Worm (Caenorhabditis elegans) whole organism, L4 larva: ENCODE data around the gene pgap-1.

Source experiments
- R02D3.7 ChIP-seq: fragments of 150-350 bp; sonication (generic microtip); optimal IDR thresholded peaks from 3 replicates; lab custom pipeline; 2014; ENCODE audit warnings: missing biosample characterization, missing genetic modification characterization
- Y48G9A.11 ChIP-seq: fragments of 200-800 bp; sonication (Bioruptor generic); IDR thresholded peaks from 2 replicates; pipeline ENCODE4 v1.3.6; 2022; ENCODE audit warnings: missing genetic modification reagents, missing genetic modification characterization, missing compliant biosample characterization
- Y5F2A.4 ChIP-seq: fragments of 200-800 bp; sonication (Bioruptor generic); optimal IDR thresholded peaks from 2 replicates; lab custom pipeline; 2018; ENCODE audit warnings: mild to moderate bottlenecking, missing genetic modification characterization, missing compliant biosample characterization
- aha-1 ChIP-seq: fragments of 150-350 bp; peaks from one replicate; lab custom pipeline; 2014; ENCODE audit warnings: missing biosample characterization, missing genetic modification characterization
- aly-2 ChIP-seq: sonication (generic microtip); optimal IDR thresholded peaks from 2 replicates; lab custom pipeline; 2018; ENCODE audit warnings: missing biosample characterization, missing genetic modification characterization
- ceh-20 ChIP-seq: fragments of 200-800 bp; sonication (Bioruptor generic); IDR thresholded peaks from 2 replicates; pipeline ENCODE4 v1.3.6; 2022; ENCODE audit warnings: missing genetic modification reagents, missing genetic modification characterization, missing compliant biosample characterization
- ceh-62 ChIP-seq: sonication (generic microtip); optimal IDR thresholded peaks from 2 replicates; lab custom pipeline; 2017; ENCODE audit warnings: missing biosample characterization, missing genetic modification characterization
- daf-16 ChIP-seq, 3 experiments: sonication (generic microtip); optimal IDR thresholded peaks; 2 replicates each; lab custom pipeline; 2016 to 2017; ENCODE audit warnings: missing genetic modification characterization in 3 of 3, missing genetic modification reagents in 3 of 3, mild to moderate bottlenecking in 2 of 3, missing compliant biosample characterization in 2 of 3, missing biosample characterization in 1 of 3, moderate library complexity in 1 of 3
- dve-1 ChIP-seq: sonication (generic microtip); optimal IDR thresholded peaks from 2 replicates; lab custom pipeline; 2017; ENCODE audit warnings: antibody characterized with exemption, mild to moderate bottlenecking, missing genetic modification characterization, missing compliant biosample characterization; ENCODE audit not compliant: insufficient read depth
- hif-1 ChIP-seq, 2 experiments: sonication (generic microtip); optimal IDR thresholded peaks; 2 replicates each; lab custom pipeline; 2016 to 2017; ENCODE audit warnings: missing compliant biosample characterization in 2 of 2, missing genetic modification characterization in 2 of 2, missing genetic modification reagents in 2 of 2, missing genotype in 2 of 2, mild to moderate bottlenecking in 1 of 2
- hlh-11 ChIP-seq: fragments of 200-800 bp; sonication (Bioruptor generic); optimal IDR thresholded peaks from 2 replicates; lab custom pipeline; 2018; ENCODE audit warnings: mild to moderate bottlenecking, missing genetic modification characterization, missing compliant biosample characterization
- mdl-1 ChIP-seq, 2 experiments: fragments of 150-350 bp in 1 of 2; sonication (generic microtip) in 1 of 2; optimal IDR thresholded peaks; 2 replicates each; lab custom pipeline; 2014 to 2017; ENCODE audit warnings: missing biosample characterization in 2 of 2, missing genetic modification characterization in 2 of 2
- mxl-3 ChIP-seq: fragments of 200-800 bp; sonication (Bioruptor generic); optimal IDR thresholded peaks from 2 replicates; lab custom pipeline; 2018; ENCODE audit warnings: mild to moderate bottlenecking, missing genetic modification characterization, missing compliant biosample characterization
- nhr-25 ChIP-seq: sonication (generic microtip); optimal IDR thresholded peaks from 2 replicates; lab custom pipeline; 2017; ENCODE audit warnings: missing genetic modification characterization, mild to moderate bottlenecking, missing compliant biosample characterization, antibody characterized with exemption, moderate library complexity, borderline replicate concordance; ENCODE audit not compliant: insufficient read depth
- nhr-28 ChIP-seq: fragments of 150-350 bp; optimal IDR thresholded peaks from 2 replicates; lab custom pipeline; 2014; ENCODE audit warnings: missing biosample characterization, missing genetic modification characterization
- php-3 ChIP-seq: fragments of 200-800 bp; sonication (Bioruptor generic); IDR thresholded peaks from 2 replicates; pipeline ENCODE4 v1.3.6; 2022; ENCODE audit warnings: missing genetic modification reagents, missing genetic modification characterization, missing compliant biosample characterization
- pqm-1 ChIP-seq: sonication (generic microtip); optimal IDR thresholded peaks from 2 replicates; lab custom pipeline; 2017; ENCODE audit warnings: missing biosample characterization, missing genetic modification characterization
- snpc-4 ChIP-seq: fragments of 150-350 bp; optimal IDR thresholded peaks from 2 replicates; lab custom pipeline; 2014; ENCODE audit warnings: missing biosample characterization, missing genetic modification characterization
- tra-1 ChIP-seq: fragments of 200-800 bp; sonication (Bioruptor generic); IDR thresholded peaks from 2 replicates; pipeline ENCODE4 v1.3.6; 2022; ENCODE audit warnings: missing genetic modification reagents, missing genetic modification characterization, missing compliant biosample characterization
- unc-130 ChIP-seq: sonication (generic microtip); optimal IDR thresholded peaks from 2 replicates; lab custom pipeline; 2016; ENCODE audit warnings: missing genetic modification reagents, missing genetic modification characterization, missing compliant biosample characterization
- unc-62 ChIP-seq, 3 experiments: fragments of 150-350 bp in 1 of 3; sonication (generic microtip); optimal IDR thresholded peaks in 2 of 3; peaks in 1 of 3; 1 replicate in 1 of 3; 2 replicates in 2 of 3; lab custom pipeline; 2014 to 2017; ENCODE audit warnings: missing biosample characterization in 3 of 3, missing genetic modification characterization in 3 of 3, missing genetic modification reagents in 3 of 3, missing genotype in 1 of 3

Gene pgap-1

ce11 chrV:11198094-11198493 lies 43.6 kb upstream of the pgap-1 start:
- peak; percentile 82 for TF ChIP-seq aha-1 (tag; lab: Kevin White, UChicago)
- no peak for TF ChIP-seq Y5F2A.4 (GFP tag; lab: Kevin White, UChicago)
- no peak for TF ChIP-seq snpc-4

ce11 chrV:11199497-11199896 lies 42.2 kb upstream of the pgap-1 start:
- TF ChIP-seq nhr-25 (tag; lab: Kevin White, UChicago) (peak; percentile 63), mxl-3 (peak; percentile 5), ceh-62 (tag; lab: Kevin White, UChicago) (no peak), snpc-4 (no peak)

ce11 chrV:11200316-11200715 lies 41.4 kb upstream of the pgap-1 start, which contains the start of gene K10D6.3:
Gene K10D6.3 (plus strand): TSS chrV:11200616.
- peak; percentile 74 for TF ChIP-seq aha-1 (tag; lab: Kevin White, UChicago)
- no peak for TF ChIP-seq dve-1 (tag; lab: Kevin White, UChicago)

- TF ChIP-seq daf-16 (GFP tag; optimal IDR thresholded peaks at IDR 0.05; lab: Kevin White, UChicago), result no peak
- peak; percentile 47 for TF ChIP-seq daf-16 (tag; optimal IDR thresholded peaks at IDR 0.05; lab: Kevin White, UChicago)
- TF ChIP-seq nhr-28 (tag; lab: Kevin White, UChicago), result peak; percentile 60
- TF ChIP-seq pqm-1 (tag; lab: Kevin White, UChicago), result peak; percentile 59
- TF ChIP-seq Y48G9A.11, result no peak
- peak; percentile 22 for TF ChIP-seq hlh-11 (tag; lab: Kevin White, UChicago)
- TF ChIP-seq ceh-20 (GFP tag; lab: Robert Waterston, UW), result 0 out of 2 replicates have a peak, but pooled peaks have one; percentile 53
- no peak for TF ChIP-seq tra-1 (GFP tag; lab: Robert Waterston, UW)
- TF ChIP-seq php-3 (GFP tag; lab: Robert Waterston, UW), result peak; percentile 90
- TF ChIP-seq, all 104 proteins: peak for 6
Measured at ce11 chrV:11201826-11202565, 39.7 kb upstream of the pgap-1 start, which contains the start of gene K10D6.4. Gene K10D6.4 (plus strand): TSS chrV:11201925.

ce11 chrV:11204452-11204851 lies 37.2 kb upstream of the pgap-1 start:
- no peak for TF ChIP-seq unc-130 (GFP tag; lab: Kevin White, UChicago)
- no peak for TF ChIP-seq tra-1 (GFP tag; lab: Robert Waterston, UW)
- TF ChIP-seq unc-62 (GFP tag; optimal IDR thresholded peaks at IDR 0.05 in 1 of 2; lab: Kevin White, UChicago), result peak in 1 of 2 experiments; percentile 58
- TF ChIP-seq unc-62 (tag; optimal IDR thresholded peaks at IDR 0.05; lab: Kevin White, UChicago), result no peak
- TF ChIP-seq hif-1 (tag; optimal IDR thresholded peaks at IDR 0.05; lab: Kevin White, UChicago), result no peak

ce11 chrV:11206467-11206866 lies 35.2 kb upstream of the pgap-1 start:
- TF ChIP-seq aly-2 (tag; lab: Kevin White, UChicago), result no peak

ce11 chrV:11209452-11210188 lies 32.1 kb upstream of the pgap-1 start:
- TF ChIP-seq unc-62 (GFP tag; optimal IDR thresholded peaks at IDR 0.05 in 1 of 2; lab: Kevin White, UChicago) (peak in 1 of 2 experiments; percentile 92), unc-62 (tag; optimal IDR thresholded peaks at IDR 0.05; lab: Kevin White, UChicago) (no peak), R02D3.7 (tag; lab: Kevin White, UChicago) (no peak)

- TF ChIP-seq unc-62 (GFP tag; optimal IDR thresholded peaks at IDR 0.05 in 1 of 2; lab: Kevin White, UChicago) (peak in 1 of 2 experiments; percentile 44), unc-62 (tag; optimal IDR thresholded peaks at IDR 0.05; lab: Kevin White, UChicago) (no peak), mdl-1 (tag; optimal IDR thresholded peaks at IDR 0.05; lab: Kevin White, UChicago) (no peak)
Measured at ce11 chrV:11211323-11211722, 30.4 kb upstream of the pgap-1 start.
